Worm (Caenorhabditis elegans) whole organism, L1 larva: Measurements from ENCODE around the gene T05G5.5.

Experiments
- blmp-1 ChIP-seq: fragments of 150-350 bp; optimal IDR thresholded peaks from 2 replicates; lab custom pipeline; 2014; ENCODE audit warnings: missing biosample characterization, missing genetic modification characterization
- lin-35 ChIP-seq, 2 experiments: fragments of 150-350 bp; optimal IDR thresholded peaks; 2 replicates each; lab custom pipeline; 2014; ENCODE audit warnings: missing biosample characterization in 2 of 2, missing genetic modification characterization in 2 of 2, missing genetic modification reagents in 2 of 2
- lin-39 ChIP-seq: fragments of 150-350 bp; optimal IDR thresholded peaks from 2 replicates; lab custom pipeline; 2014; ENCODE audit warnings: missing biosample characterization, missing genetic modification reagents, missing genetic modification characterization
- lsy-2 ChIP-seq, 2 experiments: fragments of 150-350 bp; optimal IDR thresholded peaks; 2 replicates each; lab custom pipeline; 2014; ENCODE audit warnings: missing biosample characterization in 2 of 2, missing genetic modification characterization in 2 of 2
- mep-1 ChIP-seq: fragments of 150-350 bp; optimal IDR thresholded peaks from 2 replicates; lab custom pipeline; 2014; ENCODE audit warnings: missing biosample characterization, missing genetic modification characterization
- pag-3 ChIP-seq: sonication (generic microtip); optimal IDR thresholded peaks from 2 replicates; lab custom pipeline; 2017; ENCODE audit warnings: missing genetic modification characterization, mild to moderate bottlenecking, missing compliant biosample characterization, antibody characterized with exemption, borderline replicate concordance; ENCODE audit not compliant: insufficient read depth
- snpc-4 ChIP-seq: fragments of 150-350 bp; optimal IDR thresholded peaks from 2 replicates; lab custom pipeline; 2014; ENCODE audit warnings: missing biosample characterization, missing genetic modification characterization
- snu-23 ChIP-seq: sonication (generic microtip); optimal IDR thresholded peaks from 2 replicates; lab custom pipeline; 2016; ENCODE audit warnings: missing genetic modification characterization, missing compliant biosample characterization
- ztf-11 ChIP-seq, 2 experiments: sonication (generic microtip); optimal IDR thresholded peaks; 2 replicates each; lab custom pipeline; 2016 to 2017; ENCODE audit warnings: missing genetic modification characterization in 2 of 2, missing biosample characterization in 1 of 2, missing compliant biosample characterization in 1 of 2

DNA sequence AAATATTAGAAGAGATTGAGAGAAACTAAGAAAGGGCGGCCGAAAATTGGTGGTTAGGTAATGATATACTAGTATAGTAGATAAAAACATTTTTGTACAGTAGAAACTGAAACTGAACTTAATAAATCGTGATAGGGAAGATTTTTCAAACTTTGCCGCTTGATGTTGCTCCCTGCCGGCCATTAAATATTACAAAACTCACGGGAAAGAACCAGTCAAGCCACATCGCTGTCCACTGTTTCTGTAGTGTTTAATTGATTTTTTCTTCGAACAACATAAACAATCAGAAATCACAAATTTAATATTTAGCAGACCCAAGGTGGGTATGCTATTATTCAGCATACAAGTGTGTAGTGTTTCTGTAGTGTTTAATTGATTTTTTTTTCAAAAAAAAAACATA is at the start of gene T05G5.5:
- TF ChIP-seq mep-1 (tag; lab: Kevin White, UChicago): no peak
- TF ChIP-seq lin-35 (GFP tag; optimal IDR thresholded peaks at IDR 0.05; lab: Kevin White, UChicago): no peak
- no peak for TF ChIP-seq snu-23
- TF ChIP-seq snpc-4 (tag; lab: Kevin White, UChicago): no peak
- TF ChIP-seq pag-3 (tag; lab: Kevin White, UChicago): no peak
- TF ChIP-seq lsy-2 (tag; optimal IDR thresholded peaks at IDR 0.05; lab: Kevin White, UChicago): no peak
- no peak for TF ChIP-seq lin-39 (tag; lab: Kevin White, UChicago)
- TF ChIP-seq ztf-11 (tag; optimal IDR thresholded peaks at IDR 0.05; lab: Kevin White, UChicago): no peak
- TF ChIP-seq blmp-1: no peak
